Worm (Caenorhabditis elegans) whole organism, midembryonic: Measurements from ENCODE around the gene eelo-2.

Experiments used
- flt-1 ChIP-seq: fragments of 200-800 bp; sonication (Bioruptor generic); IDR thresholded peaks from 2 replicates; pipeline ENCODE4 v1.3.6; 2022; ENCODE audit warnings: missing genetic modification characterization, missing compliant biosample characterization
- klf-2 ChIP-seq: fragments of 200-800 bp; sonication (Bioruptor generic); conservative IDR thresholded peaks from 2 replicates; pipeline ENCODE4 v1.3.6; 2022; ENCODE audit warnings: missing genetic modification reagents, missing genetic modification characterization, missing compliant biosample characterization
- med-1 ChIP-seq: sonication (generic microtip); optimal IDR thresholded peaks from 2 replicates; lab custom pipeline; 2017; ENCODE audit warnings: missing genetic modification characterization, mild to moderate bottlenecking, missing compliant biosample characterization, antibody characterized with exemption, missing genetic modification reagents; ENCODE audit not compliant: insufficient read depth
- ref-1 ChIP-seq: fragments of 200-800 bp; sonication (Bioruptor generic); conservative IDR thresholded peaks from 2 replicates; pipeline ENCODE4 v1.3.6; 2022; ENCODE audit warnings: missing genetic modification reagents, missing genetic modification characterization, missing compliant biosample characterization
- tab-1 ChIP-seq: fragments of 200-800 bp; sonication (Bioruptor generic); IDR thresholded peaks from 2 replicates; pipeline ENCODE4 v1.3.6; 2022; ENCODE audit warnings: missing genetic modification characterization, missing compliant biosample characterization
- ztf-23 ChIP-seq: fragments of 200-800 bp; sonication (Bioruptor generic); IDR thresholded peaks from 2 replicates; pipeline ENCODE4 v1.3.6; 2022; ENCODE audit warnings: missing genetic modification reagents, missing genetic modification characterization, missing compliant biosample characterization
- ztf-29 ChIP-seq: fragments of 200-800 bp; sonication (Bioruptor generic); IDR thresholded peaks from 2 replicates; pipeline ENCODE4 v1.3.6; 2022; ENCODE audit warnings: missing genetic modification reagents, missing genetic modification characterization, missing compliant biosample characterization

DNA sequence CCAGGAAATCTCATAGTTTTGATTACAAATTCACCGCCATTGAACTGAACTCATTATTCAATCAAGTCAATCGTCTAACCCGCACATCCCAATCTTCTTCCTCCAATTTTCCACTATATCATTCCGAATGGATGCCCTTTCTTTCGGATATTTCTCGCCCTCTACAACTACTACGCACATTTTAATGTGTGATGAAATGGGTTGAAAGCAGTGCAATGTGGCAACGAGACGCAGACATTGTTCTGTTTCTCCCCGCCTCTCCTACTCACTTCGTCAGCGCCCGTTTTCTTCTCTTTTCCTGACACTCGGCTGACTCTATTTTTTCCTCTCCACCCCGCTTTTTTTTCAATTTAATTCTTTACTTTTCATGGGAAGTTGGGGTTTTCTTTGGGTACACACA, 18.7 kb downstream of the eelo-2 start:
- no peak for TF ChIP-seq klf-2 (GFP tag; lab: Robert Waterston, UW)
- no peak for TF ChIP-seq flt-1 (GFP tag; lab: Robert Waterston, UW)
- TF ChIP-seq ztf-29 (GFP tag; lab: Robert Waterston, UW) = no peak
- TF ChIP-seq tab-1 = no peak
- TF ChIP-seq ztf-23 (GFP tag; lab: Robert Waterston, UW) = 0 out of 2 replicates have a peak, but pooled peaks have one; percentile 61
- TF ChIP-seq med-1 = no peak
- TF ChIP-seq ref-1 = no peak
